Fruit fly (Drosophila melanogaster): ENCODE measurements around the gene Vps60.
A peak's percentile ranks its signal among the peaks of the same experiment; 100 is the strongest.

Gene Vps60

DNA sequence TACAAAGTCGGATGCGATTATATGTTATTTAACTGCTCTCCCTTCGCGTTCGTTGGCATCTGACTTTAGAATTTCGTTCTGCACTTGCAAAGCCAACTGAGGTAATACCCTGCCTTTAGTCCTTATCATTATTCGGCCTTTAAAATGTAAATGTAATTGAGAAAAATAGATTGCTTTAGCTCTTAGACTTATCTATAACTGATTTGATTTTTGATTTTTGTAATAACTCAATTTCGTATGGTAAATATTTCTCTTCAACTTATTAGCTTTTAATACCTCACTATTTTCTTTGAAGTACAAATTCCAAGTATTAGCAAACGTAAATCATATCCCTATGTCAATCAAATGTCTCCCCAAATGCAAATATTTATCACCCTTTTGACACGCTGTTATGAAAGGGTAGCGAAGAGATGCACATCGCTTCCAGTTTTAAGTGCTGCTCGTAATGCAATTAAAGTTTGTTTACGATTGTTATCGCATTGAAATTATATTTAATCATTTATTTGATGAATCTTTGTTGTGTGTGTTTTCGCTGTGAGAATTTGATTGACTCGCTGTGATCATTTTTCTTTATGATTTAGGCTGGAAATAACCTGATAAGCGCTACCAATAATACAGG is 2.9 kb upstream of the Vps60 start:
- peak; percentile 34 for TF ChIP-seq dsx (GFP tag; optimal IDR thresholded peaks at IDR 0.05; ENCODE audit: poor library complexity, severe bottlenecking)
- no peak for TF ChIP-seq CG15336 (GFP tag; IDR thresholded peaks at IDR 0.05)
- no peak for TF ChIP-seq CG3919 (GFP tag; optimal IDR thresholded peaks at IDR 0.05)
- TF ChIP-seq CG10631 (GFP tag; optimal IDR thresholded peaks at IDR 0.05) = no peak
- peak; percentile 75 for TF ChIP-seq Eip78C (GFP tag)
- TF ChIP-seq esn (GFP tag; optimal IDR thresholded peaks at IDR 0.05) = peak; percentile 15
- TF ChIP-seq CG1621 (tag; optimal IDR thresholded peaks at IDR 0.05) = no peak
- TF ChIP-seq CG7368 (GFP tag; optimal IDR thresholded peaks at IDR 0.05) = no peak
- TF ChIP-seq CG6808 (GFP tag; optimal IDR thresholded peaks at IDR 0.05) = no peak
- no peak for TF ChIP-seq Eip75B (GFP tag; optimal IDR thresholded peaks at IDR 0.05)
- TF ChIP-seq CG11294 (GFP tag; IDR thresholded peaks at IDR 0.05) = no peak
- TF ChIP-seq topi (GFP tag; optimal IDR thresholded peaks at IDR 0.05) = no peak
- no peak for TF ChIP-seq cyc (GFP tag; optimal IDR thresholded peaks at IDR 0.05)
- TF ChIP-seq Gug (GFP tag; IDR thresholded peaks at IDR 0.05) = no peak
- TF ChIP-seq CG32006 (GFP tag; optimal IDR thresholded peaks at IDR 0.05) = peak; percentile 18
- TF ChIP-seq vri (GFP tag; optimal IDR thresholded peaks at IDR 0.05) = peak; percentile 48
- TF ChIP-seq Ets96B (tag; optimal IDR thresholded peaks at IDR 0.05) = no peak
- no peak for TF ChIP-seq CG11762 (GFP tag; optimal IDR thresholded peaks at IDR 0.05; ENCODE audit: insufficient read depth)
- TF ChIP-seq Blimp-1 (GFP tag; optimal IDR thresholded peaks at IDR 0.05) = no peak
- TF ChIP-seq lz (GFP tag; optimal IDR thresholded peaks at IDR 0.05) = peak; percentile 11
- no peak for TF ChIP-seq Smox (GFP tag; optimal IDR thresholded peaks at IDR 0.05)
- no peak for TF ChIP-seq CG34406 (GFP tag; optimal IDR thresholded peaks at IDR 0.05)
- peak; percentile 20 for TF ChIP-seq Hr4 (GFP tag; optimal IDR thresholded peaks at IDR 0.05)
- no peak for TF ChIP-seq CG6854 (GFP tag; optimal IDR thresholded peaks at IDR 0.05)
- TF ChIP-seq svp (GFP tag) = peak; percentile 81
- no peak for TF ChIP-seq acj6 (GFP tag; optimal IDR thresholded peaks at IDR 0.05)
- no peak for TF ChIP-seq Eip93F (GFP tag; optimal IDR thresholded peaks at IDR 0.05)
- no peak for TF ChIP-seq CG8632 (GFP tag; optimal IDR thresholded peaks at IDR 0.05)
- no peak for TF ChIP-seq CG6163 (GFP tag; IDR thresholded peaks at IDR 0.05)
- no peak for TF ChIP-seq CG4318 (GFP tag; optimal IDR thresholded peaks at IDR 0.05)
- no peak for TF ChIP-seq pdm3 (GFP tag; optimal IDR thresholded peaks at IDR 0.05)
- TF ChIP-seq CG31627 (GFP tag; optimal IDR thresholded peaks at IDR 0.05) = no peak
- TF ChIP-seq fd59A (GFP tag; optimal IDR thresholded peaks at IDR 0.05) = no peak
- TF ChIP-seq Lpt (GFP tag; optimal IDR thresholded peaks at IDR 0.05) = no peak
- TF ChIP-seq achi (GFP tag; optimal IDR thresholded peaks at IDR 0.05) = no peak
- TF ChIP-seq OdsH (GFP tag; optimal IDR thresholded peaks at IDR 0.05) = no peak
- TF ChIP-seq CG11902 (GFP tag; optimal IDR thresholded peaks at IDR 0.05) = no peak
- TF ChIP-seq CG8119 (GFP tag; IDR thresholded peaks at IDR 0.05) = no peak
- TF ChIP-seq CG9139 (GFP tag; optimal IDR thresholded peaks at IDR 0.05) = no peak
- TF ChIP-seq salr (GFP tag; optimal IDR thresholded peaks at IDR 0.05) = no peak
- TF ChIP-seq Sox102F (GFP tag; optimal IDR thresholded peaks at IDR 0.05) = peak; percentile 19
- no peak for TF ChIP-seq CG6276 (GFP tag; optimal IDR thresholded peaks at IDR 0.05)
- TF ChIP-seq CG8319 (GFP tag; optimal IDR thresholded peaks at IDR 0.05) = no peak
- TF ChIP-seq net (GFP tag; optimal IDR thresholded peaks at IDR 0.05) = no peak
- no peak for TF ChIP-seq eg (GFP tag; IDR thresholded peaks at IDR 0.05)
- no peak for TF ChIP-seq Hr39 (GFP tag; optimal IDR thresholded peaks at IDR 0.05)
- no peak for TF ChIP-seq CG6792 (GFP tag; optimal IDR thresholded peaks at IDR 0.05)
- no peak for TF ChIP-seq CG10669 (GFP tag; optimal IDR thresholded peaks at IDR 0.05)
- no peak for TF ChIP-seq dac (GFP tag; optimal IDR thresholded peaks at IDR 0.05)
- no peak for TF ChIP-seq CG3032 (tag; optimal IDR thresholded peaks at IDR 0.05)
- TF ChIP-seq fd85E (GFP tag; optimal IDR thresholded peaks at IDR 0.05) = no peak
- peak; percentile 4 for TF ChIP-seq Met (GFP tag; optimal IDR thresholded peaks at IDR 0.05)
- no peak for TF ChIP-seq Hr38 (GFP tag; optimal IDR thresholded peaks at IDR 0.05)
